Fruit fly (Drosophila melanogaster) whole organism: ENCODE measurements around the gene Ran.
"Not testable (repeated sequence)": the region's sequence is repeated elsewhere in the genome, so short reads cannot be mapped to it uniquely, and the experiment has no call there.

Experiments
- CG8478 ChIP-seq: fragments of >200 bp; optimal IDR thresholded peaks from 2 replicates; lab custom pipeline; 2018; ENCODE audit warnings: inconsistent platforms
- Dll ChIP-seq: fragments of >200 bp; optimal IDR thresholded peaks from 2 replicates; lab custom pipeline; 2017
- EcR ChIP-seq, 2 experiments: fragments of >200 bp; optimal IDR thresholded peaks; 2 replicates each; lab custom pipeline; 2017; ENCODE audit warnings: missing biosample characterization in 2 of 2, missing genetic modification characterization in 2 of 2, missing genetic modification reagents in 2 of 2
- pan ChIP-seq: fragments of >200 bp; optimal IDR thresholded peaks from 2 replicates; lab custom pipeline; 2017
- psq ChIP-seq: fragments of >200 bp; optimal IDR thresholded peaks from 2 replicates; lab custom pipeline; 2017
- usp ChIP-seq: fragments of >200 bp; optimal IDR thresholded peaks from 2 replicates; lab custom pipeline; 2017; ENCODE audit warnings: missing biosample characterization, missing genetic modification characterization, mixed read lengths

Gene Ran

dm6 chrX:11132312-11132711 is 16.2 kb downstream of the Ran start, which contains the start of gene CG44385:
CG44385 (minus strand) TSS chrX:11132412.
- TF ChIP-seq pan (lab: Kevin White, UChicago) (no peak), psq (no peak), CG8478 (lab: Kevin White, UChicago) (no peak), EcR (GFP tag; optimal IDR thresholded peaks at IDR 0.05; lab: Kevin White, UChicago) (no peak), Dll (lab: Kevin White, UChicago) (no peak), usp (no peak)

dm6 chrX:11128828-11129227 is 19.7 kb downstream of the Ran start, which contains the start of gene SrpRalpha:
SrpRalpha (minus strand) TSS chrX:11129087.
- no peak for TF ChIP-seq EcR (GFP tag; optimal IDR thresholded peaks at IDR 0.05; lab: Kevin White, UChicago)
- no peak for TF ChIP-seq psq
- TF ChIP-seq CG8478 (lab: Kevin White, UChicago) = no peak
- no peak for TF ChIP-seq pan (lab: Kevin White, UChicago)
- no peak for TF ChIP-seq usp
- TF ChIP-seq Dll (lab: Kevin White, UChicago) = no peak

- TF ChIP-seq pan (lab: Kevin White, UChicago) = no peak
- TF ChIP-seq CG8478 (lab: Kevin White, UChicago) = no peak
- no peak for TF ChIP-seq psq
- no peak for TF ChIP-seq usp
- TF ChIP-seq EcR (GFP tag; optimal IDR thresholded peaks at IDR 0.05; lab: Kevin White, UChicago) = no peak
- TF ChIP-seq Dll (lab: Kevin White, UChicago) = no peak
These were observed 23.6 kb downstream of the Ran start, which contains the start of gene Rpt3 for dm6 chrX:11124749-11125508. Rpt3 (plus strand) TSS chrX:11125101.

- TF ChIP-seq pan (lab: Kevin White, UChicago) (no peak), EcR (GFP tag; optimal IDR thresholded peaks at IDR 0.05; lab: Kevin White, UChicago) (no peak), psq (no peak), Dll (lab: Kevin White, UChicago) (no peak), CG8478 (lab: Kevin White, UChicago) (no peak), usp (no peak)
These were observed 24.3 kb downstream of the Ran start, which contains the start of gene CG11122 for dm6 chrX:11124126-11124748. CG11122 (minus strand) TSS chrX:11124726.

dm6 chrX:11123561-11123960 is 25.0 kb downstream of the Ran start:
- no peak for TF ChIP-seq pan (lab: Kevin White, UChicago)

dm6 chrX:11109670-11110069 is 38.8 kb downstream of the Ran start:
- no peak for TF ChIP-seq psq
- no peak for TF ChIP-seq CG8478 (lab: Kevin White, UChicago)
- TF ChIP-seq usp = no peak
- no peak for TF ChIP-seq EcR (GFP tag; optimal IDR thresholded peaks at IDR 0.05; lab: Kevin White, UChicago)
- no peak for TF ChIP-seq Dll (lab: Kevin White, UChicago)
- TF ChIP-seq pan (lab: Kevin White, UChicago) = no peak

- TF ChIP-seq Dll (lab: Kevin White, UChicago) (no peak), EcR (GFP tag; optimal IDR thresholded peaks at IDR 0.05; lab: Kevin White, UChicago) (no peak), psq (no peak), pan (lab: Kevin White, UChicago) (no peak), usp (no peak)
These were observed 39.6 kb downstream of the Ran start for dm6 chrX:11108845-11109450.

- TF ChIP-seq Dll (lab: Kevin White, UChicago) (no peak), usp (no peak), pan (lab: Kevin White, UChicago) (no peak), EcR (GFP tag; optimal IDR thresholded peaks at IDR 0.05; lab: Kevin White, UChicago) (no peak), CG8478 (lab: Kevin White, UChicago) (no peak), psq (no peak)
These were observed 40.2 kb downstream of the Ran start, which contains the start of gene Hsp60A for dm6 chrX:11108148-11108844. Hsp60A (plus strand) TSS chrX:11108482.

dm6 chrX:11095973-11096372 is 52.5 kb downstream of the Ran start, which contains the start of gene CG42249:
CG42249 (plus strand) TSS chrX:11096273.
- not testable (repeated sequence) for TF ChIP-seq usp; Dll (lab: Kevin White, UChicago); CG8478 (lab: Kevin White, UChicago)

- TF ChIP-seq Dll (lab: Kevin White, UChicago) (no peak), psq (no peak), EcR (GFP tag; optimal IDR thresholded peaks at IDR 0.05; lab: Kevin White, UChicago) (no peak), usp (no peak)
These were observed 53.2 kb downstream of the Ran start for dm6 chrX:11095276-11095675.
